Fruit fly (Drosophila melanogaster): ENCODE measurements around the gene CG8620.

The CG8620 gene

DNA sequence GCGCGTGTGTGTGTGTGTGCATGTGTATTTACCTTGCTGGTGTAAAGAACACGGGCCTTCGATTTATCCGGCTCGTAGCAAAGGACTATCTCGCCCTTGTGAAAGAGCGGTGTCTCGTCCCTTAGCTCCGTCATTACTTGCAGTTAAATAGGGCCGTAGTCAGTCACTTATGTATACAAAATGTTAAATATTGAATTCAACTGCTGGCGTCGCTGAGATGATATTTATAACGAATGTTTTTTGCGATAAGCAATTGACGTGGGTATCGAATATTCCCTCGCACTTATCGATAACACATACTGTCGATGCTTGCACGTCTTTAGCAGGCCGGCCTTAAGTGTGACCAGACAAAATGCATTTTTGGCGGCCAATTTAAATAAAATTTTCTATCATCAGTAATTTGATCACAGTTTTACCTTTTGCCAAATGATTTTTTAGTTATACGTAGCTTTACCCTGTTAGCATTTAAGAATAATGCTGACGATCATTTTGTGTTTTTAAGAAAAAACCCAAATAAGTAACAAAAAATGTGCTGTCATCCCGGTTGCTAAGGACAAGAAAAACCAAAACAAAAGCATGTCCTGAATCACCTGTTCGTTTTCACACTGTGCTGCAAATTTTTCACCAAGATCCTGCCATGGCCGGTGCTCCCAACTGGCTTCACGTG, 32.5 kb upstream of the CG8620 start, which contains the start of the genes msl-3 and BBS1 (continued):
- TF ChIP-seq dm (GFP tag; optimal IDR thresholded peaks at IDR 0.05) (peak; percentile 16), Med (GFP tag) (peak; percentile 80), CG10147 (GFP tag; optimal IDR thresholded peaks at IDR 0.05) (no peak), CHES-1-like (GFP tag; optimal IDR thresholded peaks at IDR 0.05) (peak; percentile 42), dan (GFP tag; IDR thresholded peaks at IDR 0.05) (no peak), sima (GFP tag; optimal IDR thresholded peaks at IDR 0.05) (no peak), kni (GFP tag; optimal IDR thresholded peaks at IDR 0.05) (no peak), MESR4 (GFP tag; optimal IDR thresholded peaks at IDR 0.05) (peak; percentile 86), Side (GFP tag; optimal IDR thresholded peaks at IDR 0.05) (no peak), CG34224 (GFP tag; IDR thresholded peaks at IDR 0.05; ENCODE audit: partially characterized antibody) (peak; percentile 69), Atf6 (GFP tag; IDR thresholded peaks at IDR 0.05) (no peak), CTCF (GFP tag; optimal IDR thresholded peaks at IDR 0.05) (peak; percentile 4), knrl (GFP tag; IDR thresholded peaks at IDR 0.05; ENCODE audit: partially characterized antibody) (peak; percentile 59), CG13287 (GFP tag; IDR thresholded peaks at IDR 0.05; ENCODE audit: partially characterized antibody) (peak; percentile 82), sug (tag; optimal IDR thresholded peaks at IDR 0.05) (peak; percentile 22), tin (GFP tag; optimal IDR thresholded peaks at IDR 0.05) (no peak), NC2β (GFP tag; optimal IDR thresholded peaks at IDR 0.05) (no peak), BEAF-32 (GFP tag; optimal IDR thresholded peaks at IDR 0.05) (peak; percentile 71), CG15514 (GFP tag; optimal IDR thresholded peaks at IDR 0.05) (peak; percentile 76), org-1 (GFP tag; optimal IDR thresholded peaks at IDR 0.05) (no peak), hb (GFP tag; IDR thresholded peaks at IDR 0.05; ENCODE audit: partially characterized antibody) (0 out of 3 replicates have a peak, but pooled peaks have one; percentile 61), CG11560 (tag; IDR thresholded peaks at IDR 0.05) (peak; percentile 99), CG7372 (GFP tag; IDR thresholded peaks at IDR 0.05) (no peak), CG2129 (GFP tag; IDR thresholded peaks at IDR 0.05; ENCODE audit: partially characterized antibody) (peak; percentile 29; the same call in 1 of the 2 replicates), bbx (GFP tag; IDR thresholded peaks at IDR 0.05; ENCODE audit: partially characterized antibody) (peak; percentile 66; the same call in 1 of the 2 replicates), lola (GFP tag; optimal IDR thresholded peaks at IDR 0.05) (no peak), CG4328 (GFP tag; optimal IDR thresholded peaks at IDR 0.05) (no peak), grn (GFP tag; optimal IDR thresholded peaks at IDR 0.05) (no peak), CG2116 (GFP tag; optimal IDR thresholded peaks at IDR 0.05) (peak; percentile 88), stwl (tag; optimal IDR thresholded peaks at IDR 0.05) (peak; percentile 88), cg (GFP tag; optimal IDR thresholded peaks at IDR 0.05) (peak; percentile 90), jigr1 (GFP tag; IDR thresholded peaks at IDR 0.05) (no peak), CG33213 (GFP tag; optimal IDR thresholded peaks at IDR 0.05) (peak; percentile 40), Taf1 (GFP tag; IDR thresholded peaks at IDR 0.05) (no peak), cato (GFP tag; optimal IDR thresholded peaks at IDR 0.05; ENCODE audit: borderline replicate concordance) (no peak), CG15601 (tag; optimal IDR thresholded peaks at IDR 0.05) (peak; percentile 66), Ets65A (GFP tag) (no peak), ara (GFP tag; IDR thresholded peaks at IDR 0.05) (no peak), CG17612 (GFP tag; IDR thresholded peaks at IDR 0.05) (no peak), salm (tag; optimal IDR thresholded peaks at IDR 0.05) (no peak), Asciz (GFP tag; optimal IDR thresholded peaks at IDR 0.05) (no peak), sna (GFP tag; IDR thresholded peaks at IDR 0.05; ENCODE audit: partially characterized antibody) (peak; percentile 29; the same call in 1 of the 2 replicates), Myb (GFP tag; optimal IDR thresholded peaks at IDR 0.05) (peak; percentile 84), sens (GFP tag) (peak; percentile 73), Lhr (GFP tag; optimal IDR thresholded peaks at IDR 0.05) (peak; percentile 28), CG12104 (GFP tag; optimal IDR thresholded peaks at IDR 0.05) (no peak), E2f2 (GFP tag; IDR thresholded peaks at IDR 0.05) (peak; percentile 96), CG31388 (GFP tag; optimal IDR thresholded peaks at IDR 0.05) (no peak), CG6791 (GFP tag; IDR thresholded peaks at IDR 0.05; ENCODE audit: partially characterized antibody) (peak; percentile 72; the same call in 2 of the 3 replicates)
